Fruit fly (Drosophila melanogaster) whole organism, embryonic: ENCODE results near the gene Gpdh1.

Source experiments
- Abd-B ChIP-seq: fragments of 200-800 bp; sonication (Bioruptor generic); optimal IDR thresholded peaks from 2 replicates; lab custom pipeline; 2018; ENCODE audit warnings: missing biosample characterization, mild to moderate bottlenecking, missing genetic modification characterization, moderate library complexity
- Ada2b ChIP-seq: fragments of 200-800 bp; sonication (Bioruptor generic); IDR thresholded peaks from 2 replicates; pipeline ENCODE4 v1.3.6; 2022; ENCODE audit warnings: missing biosample characterization, missing genetic modification characterization
- Asciz ChIP-seq: fragments of 200-800 bp; sonication (Bioruptor generic); optimal IDR thresholded peaks from 2 replicates; lab custom pipeline; 2017; ENCODE audit warnings: missing biosample characterization, mild to moderate bottlenecking, missing genetic modification characterization, missing genetic modification reagents
- Atf6 ChIP-seq: fragments of 200-800 bp; sonication (Bioruptor generic); IDR thresholded peaks from 2 replicates; pipeline ENCODE4 v1.3.6; 2022; ENCODE audit warnings: missing biosample characterization, missing genetic modification characterization
- B-H2 ChIP-seq: fragments of 200-800 bp; sonication (Bioruptor generic); optimal IDR thresholded peaks from 2 replicates; lab custom pipeline; 2018; ENCODE audit warnings: missing biosample characterization, mild to moderate bottlenecking, missing genetic modification characterization
- Blimp-1 ChIP-seq: fragments of 200-800 bp; sonication (Bioruptor generic); optimal IDR thresholded peaks from 3 replicates; lab custom pipeline; 2018; ENCODE audit warnings: missing biosample characterization, missing genetic modification characterization, mild to moderate bottlenecking, moderate library complexity, missing genetic modification reagents
- CG13287 ChIP-seq: fragments of 200-800 bp; sonication (Bioruptor generic); IDR thresholded peaks from 2 replicates; pipeline ENCODE4 v1.3.6; 2022; ENCODE audit warnings: missing biosample characterization, missing genetic modification characterization; ENCODE audit not compliant: partially characterized antibody
- CG15601 ChIP-seq: fragments of 200-800 bp; sonication (Bioruptor generic); optimal IDR thresholded peaks from 3 replicates; lab custom pipeline; 2019; ENCODE audit warnings: missing biosample characterization, mild to moderate bottlenecking, missing genetic modification characterization, moderate library complexity
- CG16779 ChIP-seq: fragments of 200-800 bp; sonication (Bioruptor generic); IDR thresholded peaks from 2 replicates; pipeline ENCODE4 v1.3.6; 2022; ENCODE audit warnings: missing biosample characterization, missing genetic modification characterization
- CG31388 ChIP-seq: fragments of 200-800 bp; sonication (Bioruptor generic); optimal IDR thresholded peaks from 2 replicates; lab custom pipeline; 2016; ENCODE audit warnings: missing biosample characterization, missing genetic modification characterization
- CG3163 ChIP-seq: fragments of 200-800 bp; sonication (Bioruptor generic); optimal IDR thresholded peaks from 3 replicates; lab custom pipeline; 2016; ENCODE audit warnings: missing biosample characterization, missing genetic modification characterization
- CG3281 ChIP-seq: fragments of 200-800 bp; sonication (Bioruptor generic); optimal IDR thresholded peaks from 3 replicates; lab custom pipeline; 2017; ENCODE audit warnings: missing biosample characterization, mild to moderate bottlenecking, missing genetic modification characterization
- CG3726 ChIP-seq: fragments of 200-800 bp; sonication (Bioruptor generic); IDR thresholded peaks from 3 replicates; pipeline ENCODE4, ENCODE4 v1.3.6; 2022; ENCODE audit warnings: missing biosample characterization, missing genetic modification characterization
- CG3995 ChIP-seq: fragments of 200-800 bp; sonication (Bioruptor generic); optimal IDR thresholded peaks from 3 replicates; lab custom pipeline; 2016; ENCODE audit warnings: missing biosample characterization, missing genetic modification characterization
- CG6689 ChIP-seq: fragments of 200-800 bp; sonication (Bioruptor generic); IDR thresholded peaks from 2 replicates; pipeline ENCODE4 v1.3.6; 2022; ENCODE audit warnings: missing biosample characterization, missing genetic modification characterization
- CG6765 ChIP-seq: fragments of 200-800 bp; sonication (Bioruptor generic); optimal IDR thresholded peaks from 3 replicates; lab custom pipeline; 2017; ENCODE audit warnings: missing biosample characterization, mild to moderate bottlenecking, missing genetic modification characterization
- CG8089 ChIP-seq: fragments of 200-800 bp; sonication (Bioruptor generic); optimal IDR thresholded peaks from 3 replicates; lab custom pipeline; 2016; ENCODE audit warnings: missing biosample characterization, missing genetic modification characterization
- CG9215 ChIP-seq: fragments of 200-800 bp; sonication (Bioruptor generic); IDR thresholded peaks from 2 replicates; pipeline ENCODE4 v1.3.6; 2022; ENCODE audit warnings: missing biosample characterization, missing genetic modification characterization
- CG9437 ChIP-seq: fragments of 200-800 bp; sonication (Bioruptor generic); optimal IDR thresholded peaks from 2 replicates; lab custom pipeline; 2018; ENCODE audit warnings: missing biosample characterization, mild to moderate bottlenecking, missing genetic modification characterization
- CTCF ChIP-seq: fragments of 200-800 bp; sonication (Bioruptor generic); optimal IDR thresholded peaks from 2 replicates; lab custom pipeline; 2017; ENCODE audit warnings: missing biosample characterization, mild to moderate bottlenecking, missing genetic modification characterization, moderate library complexity
- CoRest ChIP-seq: fragments of 200-800 bp; sonication (Bioruptor generic); optimal IDR thresholded peaks from 3 replicates; lab custom pipeline; 2018; ENCODE audit warnings: missing biosample characterization, mild to moderate bottlenecking, missing genetic modification characterization, moderate library complexity
- Ets97D ChIP-seq: fragments of 200-800 bp; sonication (Bioruptor generic); optimal IDR thresholded peaks from 3 replicates; lab custom pipeline; 2016; ENCODE audit warnings: missing biosample characterization, missing genetic modification characterization
- Lpt ChIP-seq: fragments of >200 bp; optimal IDR thresholded peaks from 2 replicates; lab custom pipeline; 2018; ENCODE audit warnings: missing biosample characterization, missing genetic modification characterization
- Oaz ChIP-seq: fragments of 200-800 bp; sonication (Bioruptor generic); IDR thresholded peaks from 2 replicates; pipeline ENCODE4 v1.3.6; 2022; ENCODE audit warnings: missing biosample characterization, missing genetic modification characterization
- Pdp1 ChIP-seq, 2 experiments: fragments of 200-800 bp; sonication (Bioruptor generic); optimal IDR thresholded peaks; 3 replicates each; lab custom pipeline; 2016; ENCODE audit warnings: missing biosample characterization in 2 of 2, missing genetic modification characterization in 2 of 2, mild to moderate bottlenecking in 1 of 2, moderate library complexity in 1 of 2
- Sin3A ChIP-seq: fragments of >200 bp; optimal IDR thresholded peaks from 2 replicates; lab custom pipeline; 2018
- Six4 ChIP-seq: fragments of 200-800 bp; sonication (Bioruptor generic); optimal IDR thresholded peaks from 2 replicates; lab custom pipeline; 2016; ENCODE audit warnings: missing biosample characterization, missing genetic modification characterization
- abd-A ChIP-seq: fragments of 200-800 bp; sonication (Bioruptor generic); optimal IDR thresholded peaks from 3 replicates; lab custom pipeline; 2019; ENCODE audit warnings: missing biosample characterization, mild to moderate bottlenecking, missing genetic modification characterization, moderate library complexity
- bbx ChIP-seq: fragments of 200-800 bp; sonication (Bioruptor generic); IDR thresholded peaks from 2 replicates; pipeline ENCODE4 v1.3.6; 2022; ENCODE audit warnings: missing biosample characterization, missing genetic modification characterization; ENCODE audit not compliant: partially characterized antibody
- cas ChIP-seq: fragments of 200-800 bp; sonication (Bioruptor generic); IDR thresholded peaks from 2 replicates; pipeline ENCODE4 v1.3.6; 2022; ENCODE audit warnings: missing biosample characterization, missing genetic modification characterization
- chn ChIP-seq: fragments of 200-800 bp; sonication (Bioruptor generic); optimal IDR thresholded peaks from 2 replicates; lab custom pipeline; 2016; ENCODE audit warnings: missing biosample characterization, missing genetic modification characterization
- corto ChIP-seq: fragments of 200-800 bp; sonication (Bioruptor generic); optimal IDR thresholded peaks from 2 replicates; lab custom pipeline; 2016; ENCODE audit warnings: missing biosample characterization, mild to moderate bottlenecking, missing genetic modification characterization, moderate library complexity
- dan ChIP-seq: fragments of 200-800 bp; sonication (Bioruptor generic); IDR thresholded peaks from 2 replicates; pipeline ENCODE4 v1.3.6; 2022; ENCODE audit warnings: missing biosample characterization, missing genetic modification characterization
- ewg ChIP-seq: fragments of 200-800 bp; sonication (Bioruptor generic); optimal IDR thresholded peaks from 3 replicates; lab custom pipeline; 2017; ENCODE audit warnings: mild to moderate bottlenecking, missing biosample characterization, missing genetic modification reagents, missing genetic modification characterization
- gce ChIP-seq: fragments of 200-800 bp; sonication (Bioruptor generic); IDR thresholded peaks from 3 replicates; pipeline ENCODE4 v1.3.6; 2022; ENCODE audit warnings: missing biosample characterization, missing genetic modification characterization
- gsb-n ChIP-seq: fragments of 200-800 bp; sonication (Bioruptor generic); optimal IDR thresholded peaks from 3 replicates; lab custom pipeline; 2018; ENCODE audit warnings: missing biosample characterization, mild to moderate bottlenecking, missing genetic modification characterization
- h ChIP-seq: fragments of >200 bp; optimal IDR thresholded peaks from 2 replicates; lab custom pipeline; 2017
- insv ChIP-seq, 2 experiments: fragments of 200-800 bp; sonication (Bioruptor generic); optimal IDR thresholded peaks; 3 replicates each; lab custom pipeline; 2016 to 2018; ENCODE audit warnings: missing biosample characterization in 2 of 2, missing genetic modification characterization in 2 of 2
- inv ChIP-seq: fragments of 200-800 bp; sonication (Bioruptor generic); IDR thresholded peaks from 2 replicates; pipeline ENCODE4 v1.3.6; 2022; ENCODE audit warnings: missing biosample characterization, missing genetic modification characterization; ENCODE audit not compliant: partially characterized antibody
- knrl ChIP-seq: fragments of 200-800 bp; sonication (Bioruptor generic); IDR thresholded peaks from 3 replicates; pipeline ENCODE4 v1.3.6; 2022; ENCODE audit warnings: missing biosample characterization, missing genetic modification characterization; ENCODE audit not compliant: partially characterized antibody
- lbe ChIP-seq: fragments of 200-800 bp; sonication (Bioruptor generic); optimal IDR thresholded peaks from 2 replicates; lab custom pipeline; 2016; ENCODE audit warnings: missing biosample characterization, mild to moderate bottlenecking, missing genetic modification characterization
- lilli ChIP-seq: fragments of 200-800 bp; sonication (Bioruptor generic); optimal IDR thresholded peaks from 3 replicates; lab custom pipeline; 2016; ENCODE audit warnings: missing biosample characterization, missing genetic modification characterization
- lov ChIP-seq, 2 experiments: fragments of 200-800 bp in 1 of 2; fragments of >200 bp in 1 of 2; sonication (Bioruptor generic) in 1 of 2; IDR thresholded peaks in 1 of 2; optimal IDR thresholded peaks in 1 of 2; 2 replicates in 1 of 2; 3 replicates in 1 of 2; pipeline versions ENCODE4 v1.3.6 to Lab custom; 2017 to 2022; ENCODE audit warnings: missing biosample characterization in 1 of 2, missing genetic modification characterization in 1 of 2
- mirr ChIP-seq: fragments of 200-800 bp; sonication (Bioruptor generic); optimal IDR thresholded peaks from 3 replicates; lab custom pipeline; 2018; ENCODE audit warnings: missing biosample characterization, mild to moderate bottlenecking, missing genetic modification characterization
- nmo ChIP-seq: fragments of 200-800 bp; sonication (Bioruptor generic); optimal IDR thresholded peaks from 2 replicates; lab custom pipeline; 2018; ENCODE audit warnings: missing biosample characterization, mild to moderate bottlenecking, missing genetic modification characterization, moderate library complexity
- onecut ChIP-seq: fragments of 200-800 bp; sonication (Bioruptor generic); IDR thresholded peaks from 2 replicates; pipeline ENCODE4 v1.3.6; 2022; ENCODE audit warnings: missing biosample characterization, missing genetic modification characterization
- pho ChIP-seq: fragments of 200-800 bp; sonication (Bioruptor generic); optimal IDR thresholded peaks from 2 replicates; lab custom pipeline; 2016; ENCODE audit warnings: missing biosample characterization, missing genetic modification characterization
- pum ChIP-seq: fragments of 200-800 bp; sonication (Bioruptor generic); optimal IDR thresholded peaks from 2 replicates; lab custom pipeline; 2016; ENCODE audit warnings: missing biosample characterization, missing genetic modification characterization
- sc ChIP-seq, 3 experiments: fragments of >200 bp in 2 of 3; fragments of 200-800 bp in 1 of 3; sonication (Bioruptor generic) in 1 of 3; optimal IDR thresholded peaks; 2 replicates in 2 of 3; 3 replicates in 1 of 3; lab custom pipeline; 2017; ENCODE audit warnings: mild to moderate bottlenecking in 1 of 3, missing biosample characterization in 1 of 3, missing genetic modification characterization in 1 of 3, missing genetic modification reagents in 1 of 3
- trem ChIP-seq: fragments of 200-800 bp; optimal IDR thresholded peaks from 3 replicates; lab custom pipeline; 2019; ENCODE audit warnings: missing biosample characterization, mild to moderate bottlenecking, missing genetic modification characterization, moderate library complexity

The Gpdh1 gene

DNA sequence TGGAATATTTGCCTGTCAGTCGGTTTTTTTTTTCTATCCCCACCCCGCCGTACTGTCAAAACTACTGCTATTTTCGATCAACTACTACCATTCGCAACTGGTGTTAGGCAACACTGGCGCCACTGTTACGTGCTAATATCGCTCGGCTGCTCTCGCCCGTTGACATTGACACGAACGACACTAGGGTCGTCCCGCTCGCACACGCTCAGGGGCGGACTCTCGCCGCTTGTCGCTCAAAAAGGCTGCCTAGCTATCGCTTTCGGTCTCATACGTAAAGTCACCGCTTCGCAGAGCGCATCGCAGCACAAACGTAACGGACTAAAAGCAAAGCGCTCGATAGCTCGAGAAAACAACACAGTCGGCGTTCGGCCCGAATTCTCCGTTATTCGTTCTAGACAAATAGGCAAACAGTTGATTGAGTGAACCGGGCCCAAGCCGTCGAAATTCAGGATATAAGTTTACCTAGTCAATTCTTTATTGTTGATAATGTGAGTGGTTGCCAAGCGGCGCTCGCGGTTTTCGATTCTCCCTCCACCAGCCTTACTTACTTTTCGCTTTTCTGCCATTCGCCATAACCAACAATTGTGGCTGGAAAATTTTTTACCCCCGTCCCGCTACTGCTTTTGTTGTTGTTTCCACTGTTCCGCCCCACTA lies 39.0 kb downstream of the Gpdh1 start (continued):
- TF ChIP-seq CG6689 (GFP tag; lab: Robert Waterston, UW) (no peak), lilli (GFP tag; lab: Kevin White, UChicago) (peak; percentile 57), ewg (GFP tag; lab: Kevin White, UChicago) (peak; percentile 40), h (lab: Kevin White, UChicago) (no peak), CG3281 (GFP tag; lab: Kevin White, UChicago) (no peak), CTCF (GFP tag; lab: Kevin White, UChicago) (peak; percentile 35), Ets97D (GFP tag; lab: Kevin White, UChicago) (peak; percentile 3), Lpt (no peak), gsb-n (tag; lab: Kevin White, UChicago) (peak; percentile 13), nmo (peak; percentile 38), insv (GFP tag; optimal IDR thresholded peaks at IDR 0.05; lab: Kevin White, UChicago) (peak in 1 of 2 experiments; percentile 62), corto (GFP tag; lab: Kevin White, UChicago) (no peak), Atf6 (no peak), dan (no peak), cas (GFP tag; lab: Robert Waterston, UW) (no peak), Asciz (no peak), sc (optimal IDR thresholded peaks at IDR 0.05; lab: Kevin White, UChicago) (no peak), sc (GFP tag; optimal IDR thresholded peaks at IDR 0.05; lab: Kevin White, UChicago) (no peak), Oaz (no peak), CG6765 (GFP tag; lab: Kevin White, UChicago) (peak; percentile 15), Ada2b (GFP tag; lab: Robert Waterston, UW) (no peak), Blimp-1 (GFP tag; lab: Kevin White, UChicago) (no peak), CG9215 (GFP tag; lab: Robert Waterston, UW) (no peak), knrl (GFP tag; lab: Robert Waterston, UW) (no peak), pho (GFP tag; lab: Kevin White, UChicago) (peak; percentile 38), Sin3A (lab: Kevin White, UChicago) (no peak), onecut (GFP tag; lab: Robert Waterston, UW) (peak; percentile 56), Six4 (GFP tag; lab: Kevin White, UChicago) (peak; percentile 8), mirr (GFP tag; lab: Kevin White, UChicago) (peak; percentile 72), bbx (GFP tag; lab: Robert Waterston, UW) (no peak), CG3163 (GFP tag; lab: Kevin White, UChicago) (peak; percentile 43), CG13287 (GFP tag; lab: Robert Waterston, UW) (no peak), Pdp1 (GFP tag; optimal IDR thresholded peaks at IDR 0.05; lab: Kevin White, UChicago) (peak in 1 of 2 experiments; percentile 98), chn (GFP tag; lab: Kevin White, UChicago) (peak; percentile 38), CG16779 (GFP tag; lab: Robert Waterston, UW) (no peak), CG3995 (GFP tag; lab: Kevin White, UChicago) (peak; percentile 91), CoRest (tag; lab: Kevin White, UChicago) (peak; percentile 45), gce (no peak), abd-A (no peak), CG15601 (peak; percentile 78), CG9437 (GFP tag; lab: Kevin White, UChicago) (peak; percentile 99), CG31388 (no peak), inv (no peak), lov (optimal IDR thresholded peaks at IDR 0.05; lab: Kevin White, UChicago) (no peak), lov (GFP tag; IDR thresholded peaks at IDR 0.05; lab: Robert Waterston, UW) (no peak), lbe (peak; percentile 38), CG8089 (GFP tag; lab: Kevin White, UChicago) (no peak), trem (tag; lab: Kevin White, UChicago) (peak; percentile 27), B-H2 (peak; percentile 54), pum (GFP tag; lab: Kevin White, UChicago) (no peak), CG3726 (GFP tag; lab: Robert Waterston, UW) (no peak), Abd-B (GFP tag; lab: Kevin White, UChicago) (no peak)
